Fruit fly (Drosophila melanogaster) whole organism, embryonic: ENCODE measurements around the gene Tpr2.
A peak's percentile ranks its signal among the peaks of the same experiment; 100 is the strongest.

Experiments
- Asciz ChIP-seq: fragments of 200-800 bp; sonication (Bioruptor generic); optimal IDR thresholded peaks from 2 replicates; lab custom pipeline; 2017; ENCODE audit warnings: missing biosample characterization, mild to moderate bottlenecking, missing genetic modification characterization, missing genetic modification reagents
- Atf3 ChIP-seq: fragments of 200-800 bp; sonication (Bioruptor generic); optimal IDR thresholded peaks from 3 replicates; lab custom pipeline; 2016; ENCODE audit warnings: missing biosample characterization, missing genetic modification characterization
- CG10209 ChIP-seq: fragments of 200-800 bp; sonication (Bioruptor generic); optimal IDR thresholded peaks from 3 replicates; lab custom pipeline; 2017; ENCODE audit warnings: missing biosample characterization, mild to moderate bottlenecking, missing genetic modification characterization, missing genetic modification reagents
- CG10462 ChIP-seq: fragments of 200-800 bp; sonication (Bioruptor generic); optimal IDR thresholded peaks from 2 replicates; lab custom pipeline; 2016; ENCODE audit warnings: missing biosample characterization, missing genetic modification characterization
- CG10979 ChIP-seq: fragments of 200-800 bp; sonication (Bioruptor generic); optimal IDR thresholded peaks from 2 replicates; lab custom pipeline; 2018; ENCODE audit warnings: missing biosample characterization, mild to moderate bottlenecking, missing genetic modification characterization, moderate library complexity
- CG11560 ChIP-seq: fragments of 200-800 bp; sonication (Bioruptor generic); IDR thresholded peaks from 3 replicates; pipeline ENCODE4 v1.3.6; 2022; ENCODE audit warnings: missing biosample characterization, missing genetic modification characterization
- CG11695 ChIP-seq: fragments of 200-800 bp; sonication (Bioruptor generic); IDR thresholded peaks from 3 replicates; pipeline ENCODE4 v1.3.6; 2022; ENCODE audit warnings: missing biosample characterization, missing genetic modification characterization
- CG11723 ChIP-seq: fragments of 200-800 bp; sonication (Bioruptor generic); optimal IDR thresholded peaks from 2 replicates; lab custom pipeline; 2017; ENCODE audit warnings: missing biosample characterization, mild to moderate bottlenecking, missing genetic modification characterization
- CG12104 ChIP-seq: fragments of 200-800 bp; sonication (Bioruptor generic); optimal IDR thresholded peaks from 3 replicates; lab custom pipeline; 2016; ENCODE audit warnings: missing biosample characterization, missing genetic modification characterization
- CG12942 ChIP-seq: fragments of 200-800 bp; sonication (Bioruptor generic); optimal IDR thresholded peaks from 3 replicates; lab custom pipeline; 2016; ENCODE audit warnings: missing biosample characterization, missing genetic modification characterization
- CG14014 ChIP-seq: fragments of 200-800 bp; sonication (Bioruptor generic); IDR thresholded peaks from 2 replicates; pipeline ENCODE4 v1.3.6; 2022; ENCODE audit warnings: missing biosample characterization, missing genetic modification characterization
- CG1602 ChIP-seq: fragments of 200-800 bp; sonication (Bioruptor generic); optimal IDR thresholded peaks from 3 replicates; lab custom pipeline; 2016; ENCODE audit warnings: missing biosample characterization, missing genetic modification characterization
- CG1603 ChIP-seq: fragments of 200-800 bp; sonication (Bioruptor generic); optimal IDR thresholded peaks from 2 replicates; lab custom pipeline; 2019; ENCODE audit warnings: missing biosample characterization, mild to moderate bottlenecking, missing genetic modification characterization, moderate library complexity
- CG2129 ChIP-seq: fragments of 200-800 bp; sonication (Bioruptor generic); IDR thresholded peaks from 2 replicates; pipeline ENCODE4 v1.3.6; 2022; ENCODE audit warnings: missing biosample characterization, missing genetic modification characterization; ENCODE audit not compliant: partially characterized antibody
- CG30431 ChIP-seq: fragments of 200-800 bp; sonication (Bioruptor generic); optimal IDR thresholded peaks from 2 replicates; lab custom pipeline; 2017; ENCODE audit warnings: missing biosample characterization, missing genetic modification characterization
- CG31224 ChIP-seq: fragments of 200-800 bp; sonication (Bioruptor generic); IDR thresholded peaks from 2 replicates; pipeline ENCODE4 v1.3.6; 2022; ENCODE audit warnings: missing biosample characterization, missing genetic modification characterization
- CG32532 ChIP-seq: fragments of 200-800 bp; sonication (Bioruptor generic); IDR thresholded peaks from 2 replicates; pipeline ENCODE4 v1.3.6; 2022; ENCODE audit warnings: missing biosample characterization, missing genetic modification characterization
- CG42726 ChIP-seq: fragments of 200-800 bp; sonication (Bioruptor generic); IDR thresholded peaks from 2 replicates; pipeline ENCODE4 v1.3.6; 2022; ENCODE audit warnings: missing biosample characterization, missing genetic modification characterization; ENCODE audit not compliant: partially characterized antibody
- CG4854 ChIP-seq: fragments of 200-800 bp; sonication (Bioruptor generic); optimal IDR thresholded peaks from 2 replicates; lab custom pipeline; 2016; ENCODE audit warnings: missing biosample characterization, missing genetic modification characterization, inconsistent platforms
- CG9727 ChIP-seq: fragments of 200-800 bp; sonication (Bioruptor generic); optimal IDR thresholded peaks from 3 replicates; lab custom pipeline; 2017; ENCODE audit warnings: missing biosample characterization, mild to moderate bottlenecking, missing genetic modification characterization
- Dad ChIP-seq: fragments of 200-800 bp; sonication (Bioruptor generic); optimal IDR thresholded peaks from 3 replicates; lab custom pipeline; 2016; ENCODE audit warnings: missing biosample characterization, missing genetic modification characterization
- Dbx ChIP-seq: fragments of 200-800 bp; sonication (Bioruptor generic); IDR thresholded peaks from 3 replicates; pipeline ENCODE4 v1.3.6; 2022; ENCODE audit warnings: missing biosample characterization, missing genetic modification characterization
- Dip3 ChIP-seq: fragments of 200-800 bp; sonication (Bioruptor generic); optimal IDR thresholded peaks from 3 replicates; lab custom pipeline; 2016; ENCODE audit warnings: missing biosample characterization, missing genetic modification characterization
- H2.0 ChIP-seq: fragments of 200-800 bp; sonication (Bioruptor generic); IDR thresholded peaks from 2 replicates; pipeline ENCODE4 v1.3.6; 2022; ENCODE audit warnings: missing biosample characterization, missing genetic modification characterization
- Hr51 ChIP-seq, 2 experiments: fragments of 200-800 bp; sonication (Bioruptor generic); optimal IDR thresholded peaks; 2 replicates in 1 of 2; 3 replicates in 1 of 2; lab custom pipeline; 2016 to 2018; ENCODE audit warnings: missing biosample characterization in 2 of 2, missing genetic modification characterization in 2 of 2, mild to moderate bottlenecking in 1 of 2, moderate library complexity in 1 of 2
- Lpt ChIP-seq: fragments of >200 bp; optimal IDR thresholded peaks from 2 replicates; lab custom pipeline; 2018; ENCODE audit warnings: missing biosample characterization, missing genetic modification characterization
- Myb ChIP-seq: fragments of 200-800 bp; sonication (Bioruptor generic); optimal IDR thresholded peaks from 2 replicates; lab custom pipeline; 2016; ENCODE audit warnings: missing biosample characterization, missing genetic modification characterization
- NFAT ChIP-seq: fragments of 200-800 bp; sonication (Bioruptor generic); IDR thresholded peaks from 2 replicates; pipeline ENCODE4 v1.3.6; 2022; ENCODE audit warnings: missing biosample characterization, missing genetic modification characterization
- Ravus ChIP-seq: fragments of 200-800 bp; sonication (Bioruptor generic); IDR thresholded peaks from 2 replicates; pipeline ENCODE4 v1.3.6; 2022; ENCODE audit warnings: missing biosample characterization, missing genetic modification characterization
- Rx ChIP-seq: fragments of 200-800 bp; sonication (Bioruptor generic); IDR thresholded peaks from 2 replicates; pipeline ENCODE4 v1.3.6; 2022; ENCODE audit warnings: missing biosample characterization, missing genetic modification characterization
- Sox102F ChIP-seq: fragments of 200-800 bp; sonication (Bioruptor generic); optimal IDR thresholded peaks from 2 replicates; lab custom pipeline; 2018; ENCODE audit warnings: missing biosample characterization, mild to moderate bottlenecking, missing genetic modification characterization, moderate library complexity
- abd-A ChIP-seq: fragments of 200-800 bp; sonication (Bioruptor generic); optimal IDR thresholded peaks from 3 replicates; lab custom pipeline; 2019; ENCODE audit warnings: missing biosample characterization, mild to moderate bottlenecking, missing genetic modification characterization, moderate library complexity
- ac ChIP-seq: fragments of 200-800 bp; sonication (Bioruptor generic); optimal IDR thresholded peaks from 3 replicates; lab custom pipeline; 2017; ENCODE audit warnings: missing biosample characterization, mild to moderate bottlenecking, missing genetic modification characterization
- crp ChIP-seq, 2 experiments: fragments of 200-800 bp; sonication (Bioruptor generic); optimal IDR thresholded peaks; 2 replicates in 1 of 2; 3 replicates in 1 of 2; lab custom pipeline; 2017; ENCODE audit warnings: missing biosample characterization in 2 of 2, missing genetic modification characterization in 2 of 2, mild to moderate bottlenecking in 1 of 2, moderate library complexity in 1 of 2
- da ChIP-seq: fragments of 200-800 bp; sonication (Bioruptor generic); optimal IDR thresholded peaks from 2 replicates; lab custom pipeline; 2016; ENCODE audit warnings: missing biosample characterization, missing genetic modification characterization
- dati ChIP-seq: fragments of 200-800 bp; sonication (Bioruptor generic); IDR thresholded peaks from 2 replicates; pipeline ENCODE4 v1.3.6; 2022; ENCODE audit warnings: missing biosample characterization, missing genetic modification characterization
- fu2 ChIP-seq: fragments of 200-800 bp; sonication (Bioruptor generic); optimal IDR thresholded peaks from 2 replicates; lab custom pipeline; 2016; ENCODE audit warnings: missing biosample characterization, missing genetic modification characterization
- gcm2 ChIP-seq: fragments of 200-800 bp; sonication (Bioruptor generic); optimal IDR thresholded peaks from 2 replicates; lab custom pipeline; 2016; ENCODE audit warnings: missing biosample characterization, missing genetic modification characterization
- gt ChIP-seq: fragments of 200-800 bp; sonication (Bioruptor generic); IDR thresholded peaks from 2 replicates; pipeline ENCODE4 v1.3.6; 2022; ENCODE audit warnings: missing biosample characterization, missing genetic modification characterization
- hb ChIP-seq: fragments of 200-800 bp; sonication (Bioruptor generic); IDR thresholded peaks from 3 replicates; pipeline ENCODE4 v1.3.6; 2022; ENCODE audit warnings: missing biosample characterization, missing genetic modification characterization; ENCODE audit not compliant: partially characterized antibody
- mld ChIP-seq: fragments of 200-800 bp; sonication (Bioruptor generic); IDR thresholded peaks from 3 replicates; pipeline ENCODE4 v1.3.6; 2022; ENCODE audit warnings: missing biosample characterization, missing genetic modification characterization; ENCODE audit not compliant: partially characterized antibody
- nerfin-2 ChIP-seq: fragments of 200-800 bp; sonication (Bioruptor generic); IDR thresholded peaks from 2 replicates; pipeline ENCODE4 v1.3.6; 2022; ENCODE audit warnings: missing biosample characterization, missing genetic modification characterization; ENCODE audit not compliant: partially characterized antibody
- pum ChIP-seq: fragments of 200-800 bp; sonication (Bioruptor generic); optimal IDR thresholded peaks from 2 replicates; lab custom pipeline; 2016; ENCODE audit warnings: missing biosample characterization, missing genetic modification characterization
- ranshi ChIP-seq: fragments of 200-800 bp; sonication (Bioruptor generic); IDR thresholded peaks from 2 replicates; pipeline ENCODE4 v1.3.6; 2022; ENCODE audit warnings: missing biosample characterization, missing genetic modification characterization
- run ChIP-seq: fragments of 200-800 bp; sonication (Bioruptor generic); optimal IDR thresholded peaks from 3 replicates; lab custom pipeline; 2018; ENCODE audit warnings: missing biosample characterization, mild to moderate bottlenecking, missing genetic modification characterization
- sens ChIP-seq: fragments of 200-800 bp; sonication (Bioruptor generic); peaks from one replicate; lab custom pipeline; 2016; ENCODE audit warnings: missing biosample characterization, missing genetic modification characterization
- sens-2 ChIP-seq: fragments of 200-800 bp; sonication (Bioruptor generic); IDR thresholded peaks from 2 replicates; pipeline ENCODE4 v1.3.6; 2022; ENCODE audit warnings: missing biosample characterization, missing genetic modification characterization
- tna ChIP-seq: fragments of 200-800 bp; sonication (Bioruptor generic); IDR thresholded peaks from 2 replicates; pipeline ENCODE4 v1.3.6; 2022; ENCODE audit warnings: missing biosample characterization, missing genetic modification characterization; ENCODE audit not compliant: partially characterized antibody
- vfl ChIP-seq: fragments of 200-800 bp; sonication (Bioruptor generic); optimal IDR thresholded peaks from 2 replicates; lab custom pipeline; 2016; ENCODE audit warnings: missing biosample characterization, missing genetic modification characterization
- wor ChIP-seq: fragments of 200-800 bp; sonication (Bioruptor generic); IDR thresholded peaks from 2 replicates; pipeline ENCODE4 v1.3.6; 2022; ENCODE audit warnings: missing biosample characterization, missing genetic modification characterization
- yki ChIP-seq: fragments of >200 bp; optimal IDR thresholded peaks from 3 replicates; lab custom pipeline; 2018

Tpr2 gene

DNA sequence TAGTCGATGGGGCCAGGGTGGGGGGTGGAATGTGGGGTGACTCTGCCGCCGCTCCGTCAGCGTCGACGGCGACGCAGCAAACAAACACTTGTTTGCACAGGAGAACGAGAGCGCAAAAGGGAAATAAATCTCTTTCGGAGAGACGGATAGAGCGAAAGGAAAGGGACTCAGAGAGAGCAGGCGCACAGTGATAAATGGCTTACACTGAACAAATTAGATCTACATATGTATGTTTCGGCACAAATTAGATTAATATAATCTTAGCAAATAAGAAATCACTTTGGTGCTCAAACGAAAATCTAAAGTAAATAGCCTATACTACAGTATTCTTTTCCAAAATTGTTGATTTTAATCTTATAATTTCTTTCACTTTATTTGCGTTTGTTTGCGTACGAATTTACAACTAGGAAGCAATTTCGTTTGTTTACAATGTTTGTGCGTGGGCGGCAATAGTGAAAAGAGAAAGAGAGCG lies 44.4 kb downstream of the Tpr2 start (continued):
- TF ChIP-seq run (tag; lab: Kevin White, UChicago) (peak; percentile 86), Dbx (GFP tag; lab: Robert Waterston, UW) (peak; percentile 82), pum (peak; percentile 86), CG1603 (tag; lab: Kevin White, UChicago) (peak; percentile 94), sens-2 (GFP tag; lab: Robert Waterston, UW) (peak; percentile 86), CG11695 (peak; percentile 95), wor (peak; percentile 93), CG10979 (tag; lab: Kevin White, UChicago) (peak; percentile 96), Asciz (GFP tag; lab: Kevin White, UChicago) (peak; percentile 96), dati (GFP tag; lab: Robert Waterston, UW) (peak; percentile 92), tna (GFP tag; lab: Robert Waterston, UW) (no peak), Dad (GFP tag; lab: Kevin White, UChicago) (peak; percentile 76), vfl (peak; percentile 60), Myb (GFP tag; lab: Kevin White, UChicago) (peak; percentile 55), mld (no peak), CG11723 (GFP tag; lab: Kevin White, UChicago) (peak; percentile 61), CG31224 (peak; percentile 90), Ravus (peak; percentile 82), ac (GFP tag; lab: Kevin White, UChicago) (peak; percentile 92), Sox102F (peak; percentile 96), CG4854 (GFP tag; lab: Kevin White, UChicago) (peak; percentile 68), gt (GFP tag; lab: Robert Waterston, UW) (peak; percentile 85), Lpt (GFP tag; lab: Kevin White, UChicago) (no peak), CG42726 (GFP tag; lab: Robert Waterston, UW) (no peak), CG14014 (GFP tag; lab: Robert Waterston, UW) (peak; percentile 93), crp (GFP tag; optimal IDR thresholded peaks at IDR 0.05; lab: Kevin White, UChicago) (peak in 1 of 2 experiments; percentile 48), hb (GFP tag; lab: Robert Waterston, UW) (no peak), nerfin-2 (GFP tag; lab: Robert Waterston, UW) (no peak), CG10209 (GFP tag; lab: Kevin White, UChicago) (peak; percentile 94), fu2 (peak; percentile 81), CG12942 (peak; percentile 90), da (GFP tag; lab: Kevin White, UChicago) (peak; percentile 80), CG1602 (GFP tag; lab: Kevin White, UChicago) (peak; percentile 93), Atf3 (GFP tag; lab: Kevin White, UChicago) (peak; percentile 84), Dip3 (GFP tag; lab: Kevin White, UChicago) (peak; percentile 63), ranshi (GFP tag; lab: Robert Waterston, UW) (peak; percentile 94), Rx (GFP tag; lab: Robert Waterston, UW) (peak; percentile 94), gcm2 (peak; percentile 79), CG30431 (peak; percentile 81), NFAT (GFP tag; lab: Robert Waterston, UW) (peak; percentile 87), CG11560 (tag; lab: Robert Waterston, UW) (peak; percentile 58; the same call in 1 of the 3 replicates), abd-A (tag; lab: Kevin White, UChicago) (peak; percentile 75), CG32532 (GFP tag; lab: Robert Waterston, UW) (peak; percentile 92), CG10462 (GFP tag; lab: Kevin White, UChicago) (peak; percentile 87), yki (lab: Kevin White, UChicago) (peak; percentile 66), CG2129 (GFP tag; lab: Robert Waterston, UW) (no peak), Hr51 (GFP tag; optimal IDR thresholded peaks at IDR 0.05; lab: Kevin White, UChicago) (peak; percentile 84 to 90), sens (GFP tag; lab: Kevin White, UChicago) (peak; percentile 99), CG9727 (peak; percentile 94), CG12104 (GFP tag; lab: Kevin White, UChicago) (peak; percentile 62), H2.0 (GFP tag; lab: Robert Waterston, UW) (peak; percentile 93)
